Fruit fly (Drosophila melanogaster) ovary, adult (tissue): ENCODE results near the gene Vps53.

ENCODE experiments used
- CG17801 ChIP-seq: fragments of 200-800 bp; optimal IDR thresholded peaks from 2 replicates; lab custom pipeline; 2019; ENCODE audit warnings: missing biosample characterization, mild to moderate bottlenecking, missing genetic modification characterization, moderate library complexity; ENCODE audit not compliant: partially characterized antibody

The Vps53 gene

dm6 chr2L:4385387-4386279 is at the start of gene Vps53:
Gene Vps53 (minus strand): TSS chr2L:4386062.
- TF ChIP-seq CG17801 (GFP tag; lab: Kevin White, UChicago) = no peak

- TF ChIP-seq CG17801 (GFP tag; lab: Kevin White, UChicago) = no peak
These were observed 47.7 kb upstream of the Vps53 start, which contains the start of the genes CG34177 and CG34178 for dm6 chr2L:4433608-4434007. Gene CG34177 (plus strand): TSS chr2L:4433908. Gene CG34178 (plus strand): TSS chr2L:4433908.

- no peak for TF ChIP-seq CG17801 (GFP tag; lab: Kevin White, UChicago)
These were observed 36.3 kb upstream of the Vps53 start for dm6 chr2L:4422154-4422553.

dm6 chr2L:4418819-4419218 is 33.0 kb upstream of the Vps53 start:
- TF ChIP-seq CG17801 (GFP tag; lab: Kevin White, UChicago) = no peak

- no peak for TF ChIP-seq CG17801 (GFP tag; lab: Kevin White, UChicago)
These were observed 32.1 kb upstream of the Vps53 start for dm6 chr2L:4417982-4418381.

dm6 chr2L:4416903-4417302 is 31.0 kb upstream of the Vps53 start:
- TF ChIP-seq CG17801 (GFP tag; lab: Kevin White, UChicago) = no peak

- no peak for TF ChIP-seq CG17801 (GFP tag; lab: Kevin White, UChicago)
These were observed 30.2 kb upstream of the Vps53 start for dm6 chr2L:4416089-4416488.

- no peak for TF ChIP-seq CG17801 (GFP tag; lab: Kevin White, UChicago)
These were observed 28.2 kb upstream of the Vps53 start for dm6 chr2L:4414059-4414458.

- no peak for TF ChIP-seq CG17801 (GFP tag; lab: Kevin White, UChicago)
These were observed 25.0 kb upstream of the Vps53 start, which contains the start of gene CG43055 for dm6 chr2L:4410855-4411254. Gene CG43055 (plus strand): TSS chr2L:4411155.

- TF ChIP-seq CG17801 (GFP tag; lab: Kevin White, UChicago) = peak; percentile 68
These were observed 17.2 kb upstream of the Vps53 start, which contains the start of gene Dim1 for dm6 chr2L:4403013-4403604. Gene Dim1 (plus strand): TSS chr2L:4403251.

dm6 chr2L:4400653-4401052 is 14.8 kb upstream of the Vps53 start, which contains the start of gene CG33003:
Gene CG33003 (plus strand): TSS chr2L:4400953.
- TF ChIP-seq CG17801 (GFP tag; lab: Kevin White, UChicago) = no peak

dm6 chr2L:4393842-4394421 is 8.1 kb upstream of the Vps53 start, which contains the start of gene CG3652:
Gene CG3652 (minus strand): TSS chr2L:4393876.
- TF ChIP-seq CG17801 (GFP tag; lab: Kevin White, UChicago) = peak; percentile 7

- TF ChIP-seq CG17801 (GFP tag; lab: Kevin White, UChicago) = no peak
These were observed 3.7 kb upstream of the Vps53 start for dm6 chr2L:4389405-4390115.

dm6 chr2L:4388027-4388426 is 2.2 kb upstream of the Vps53 start, which contains the start of gene Tps1:
Gene Tps1 (plus strand): TSS chr2L:4388327.
- no peak for TF ChIP-seq CG17801 (GFP tag; lab: Kevin White, UChicago)
